Worm (Caenorhabditis elegans) whole organism, early embryonic: ENCODE results near the gene H04D03.6.

Experiments used
- B0310.2 ChIP-seq: sonication (generic microtip); optimal IDR thresholded peaks from 2 replicates; lab custom pipeline; 2016; ENCODE audit warnings: mild to moderate bottlenecking, missing genetic modification characterization, missing compliant biosample characterization
- F13C5.2 ChIP-seq: sonication (generic microtip); optimal IDR thresholded peaks from 2 replicates; lab custom pipeline; 2017; ENCODE audit warnings: mild to moderate bottlenecking, missing genetic modification characterization, inconsistent platforms, missing compliant biosample characterization
- aly-1 ChIP-seq: sonication (generic microtip); optimal IDR thresholded peaks from 2 replicates; lab custom pipeline; 2016; ENCODE audit warnings: missing genetic modification characterization, missing compliant biosample characterization
- ama-1 ChIP-seq: fragments of 150-350 bp; optimal IDR thresholded peaks from 2 replicates; lab custom pipeline; 2014
- ceh-13 ChIP-seq: fragments of 200-800 bp; sonication (Bioruptor generic); optimal IDR thresholded peaks from 2 replicates; lab custom pipeline; 2018; ENCODE audit warnings: mild to moderate bottlenecking, missing genetic modification characterization, missing compliant biosample characterization
- ceh-36 ChIP-seq: sonication (generic microtip); optimal IDR thresholded peaks from 2 replicates; lab custom pipeline; 2016; ENCODE audit warnings: missing genetic modification characterization, inconsistent platforms, missing compliant biosample characterization
- ets-7 ChIP-seq: sonication (generic microtip); optimal IDR thresholded peaks from 2 replicates; lab custom pipeline; 2016; ENCODE audit warnings: missing genotype, missing genetic modification characterization, missing compliant biosample characterization
- flt-1 ChIP-seq: fragments of 200-800 bp; sonication (Bioruptor generic); IDR thresholded peaks from 2 replicates; pipeline ENCODE4 v1.3.6; 2022; ENCODE audit warnings: missing genetic modification characterization, missing compliant biosample characterization
- hmbx-1 ChIP-seq: sonication (generic microtip); optimal IDR thresholded peaks from 2 replicates; lab custom pipeline; 2016; ENCODE audit warnings: mild to moderate bottlenecking, missing genetic modification characterization, missing compliant biosample characterization
- hmg-4 ChIP-seq: fragments of 200-800 bp; sonication (Bioruptor generic); optimal IDR thresholded peaks from 2 replicates; lab custom pipeline; 2018; ENCODE audit warnings: mild to moderate bottlenecking, missing genetic modification characterization, missing compliant biosample characterization
- hnd-1 ChIP-seq: sonication (generic microtip); optimal IDR thresholded peaks from 2 replicates; lab custom pipeline; 2016; ENCODE audit warnings: missing genetic modification characterization, missing compliant biosample characterization
- pes-1 ChIP-seq: fragments of 200-800 bp; sonication (Bioruptor generic); IDR thresholded peaks from 2 replicates; pipeline ENCODE4 v1.3.6; 2022; ENCODE audit warnings: missing genetic modification reagents, missing genetic modification characterization, missing compliant biosample characterization
- scrt-1 ChIP-seq: fragments of 200-800 bp; sonication (Bioruptor generic); IDR thresholded peaks from 2 replicates; pipeline ENCODE4 v1.3.6; 2022; ENCODE audit warnings: missing genetic modification characterization, missing compliant biosample characterization
- sea-1 ChIP-seq: fragments of 200-800 bp; sonication (Bioruptor generic); conservative IDR thresholded peaks from 2 replicates; pipeline ENCODE4 v1.3.6; 2022; ENCODE audit warnings: missing genetic modification characterization, missing compliant biosample characterization
- tbx-11 ChIP-seq: fragments of 200-800 bp; sonication (Bioruptor generic); IDR thresholded peaks from 2 replicates; pipeline ENCODE4 v1.3.6; 2022; ENCODE audit warnings: missing genetic modification characterization, missing compliant biosample characterization
- tbx-37 ChIP-seq: fragments of 200-800 bp; sonication (Bioruptor generic); conservative IDR thresholded peaks from 2 replicates; pipeline ENCODE4 v1.3.6; 2022; ENCODE audit warnings: missing genetic modification reagents, missing genetic modification characterization, missing compliant biosample characterization
- tra-4 ChIP-seq: sonication (generic microtip); optimal IDR thresholded peaks from 2 replicates; lab custom pipeline; 2017; ENCODE audit warnings: missing genetic modification characterization, missing compliant biosample characterization

Gene H04D03.6

DNA sequence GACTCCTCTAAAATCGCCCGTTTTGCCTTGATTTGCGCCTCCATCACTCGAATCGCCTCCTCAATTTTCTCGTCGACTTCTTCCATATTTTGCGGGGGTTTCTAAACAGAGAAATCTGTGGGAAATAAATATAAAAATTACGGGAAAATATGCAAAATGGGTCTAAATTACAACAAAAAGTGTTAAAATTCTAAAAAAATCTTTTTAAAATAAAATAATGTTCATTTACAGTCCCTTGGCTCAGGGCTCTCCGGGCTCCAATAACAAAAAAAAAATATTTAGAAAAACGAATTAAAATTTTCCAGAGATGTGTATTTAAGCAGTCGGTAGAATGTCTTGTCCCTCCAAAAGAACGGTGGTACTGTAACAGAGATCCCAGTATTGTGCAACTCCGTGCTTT is 14.8 kb downstream of the H04D03.6 start, which contains the start of gene M03C11.6:
Gene M03C11.6, minus strand, starts transcription at position 101 of the 400 bp plus-strand sequence.
- TF ChIP-seq F13C5.2 (tag; lab: Kevin White, UChicago) (no peak), sea-1 (GFP tag; lab: Robert Waterston, UW) (no peak), B0310.2 (no peak), aly-1 (tag; lab: Kevin White, UChicago) (no peak), flt-1 (no peak), tbx-37 (GFP tag; lab: Robert Waterston, UW) (no peak), ets-7 (tag; lab: Kevin White, UChicago) (no peak), hnd-1 (tag; lab: Kevin White, UChicago) (no peak), ceh-13 (GFP tag; lab: Kevin White, UChicago) (no peak), pes-1 (GFP tag; lab: Robert Waterston, UW) (no peak), hmg-4 (GFP tag; lab: Kevin White, UChicago) (no peak), scrt-1 (GFP tag; lab: Robert Waterston, UW) (no peak), ama-1 (lab: Kevin White, UChicago) (no peak), hmbx-1 (no peak), tbx-11 (no peak), ceh-36 (tag; lab: Kevin White, UChicago) (no peak), tra-4 (tag; lab: Kevin White, UChicago) (no peak)

DNA sequence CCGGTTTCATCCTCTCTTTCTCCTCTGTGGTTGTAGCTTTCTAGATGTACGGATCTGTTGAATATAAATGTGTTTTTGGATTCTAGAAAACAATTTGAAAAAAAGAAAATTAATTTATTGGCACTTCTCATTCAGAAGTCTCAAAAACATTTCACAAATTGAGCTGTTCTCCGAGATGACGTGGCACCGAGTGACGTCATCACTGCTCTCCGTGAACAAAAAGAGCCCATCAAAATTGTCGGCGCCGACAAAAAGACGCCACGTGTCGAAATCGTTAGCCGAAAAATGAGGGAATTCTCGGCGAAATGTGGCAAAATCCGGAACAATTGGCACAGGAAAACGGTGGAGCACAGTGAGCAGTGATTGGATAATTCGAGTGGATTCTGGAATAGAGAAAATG is 17.0 kb downstream of the H04D03.6 start:
- no peak for TF ChIP-seq sea-1 (GFP tag; lab: Robert Waterston, UW)
- TF ChIP-seq tbx-37 (GFP tag; lab: Robert Waterston, UW) = no peak
- TF ChIP-seq hmg-4 (GFP tag; lab: Kevin White, UChicago) = no peak
- no peak for TF ChIP-seq tbx-11
- TF ChIP-seq ets-7 (tag; lab: Kevin White, UChicago) = no peak
- no peak for TF ChIP-seq ceh-13 (GFP tag; lab: Kevin White, UChicago)
- no peak for TF ChIP-seq ceh-36 (tag; lab: Kevin White, UChicago)
- TF ChIP-seq tra-4 (tag; lab: Kevin White, UChicago) = no peak
- no peak for TF ChIP-seq pes-1 (GFP tag; lab: Robert Waterston, UW)
- no peak for TF ChIP-seq hnd-1 (tag; lab: Kevin White, UChicago)

DNA sequence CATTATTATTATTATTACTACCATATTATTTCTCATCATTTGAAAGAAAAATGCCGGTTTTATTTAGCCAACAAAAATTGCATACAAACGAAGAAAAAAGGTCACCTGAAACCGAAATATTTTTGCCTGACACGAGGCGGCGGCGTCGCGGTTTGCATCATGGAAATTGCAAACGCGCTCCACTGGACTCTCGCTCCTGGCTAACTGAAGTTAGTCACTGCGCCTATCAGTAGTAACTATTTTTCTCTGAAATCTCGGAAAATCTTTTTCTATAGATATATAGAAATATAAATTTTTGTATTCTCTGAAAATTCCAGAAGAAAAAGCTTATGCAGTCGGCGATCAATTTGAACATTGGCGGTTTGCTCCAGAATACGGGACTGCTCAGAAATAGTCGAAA is 22.9 kb downstream of the H04D03.6 start, which contains the start of gene ymel-1:
Gene ymel-1, plus strand, starts transcription at position 318 of the 400 bp plus-strand sequence.
- TF ChIP-seq hmbx-1 = no peak
- TF ChIP-seq pes-1 (GFP tag; lab: Robert Waterston, UW) = 0 out of 2 replicates have a peak, but pooled peaks have one; percentile 14
- no peak for TF ChIP-seq tbx-11
- TF ChIP-seq sea-1 (GFP tag; lab: Robert Waterston, UW) = no peak
- TF ChIP-seq hmg-4 (GFP tag; lab: Kevin White, UChicago) = peak; percentile 29

DNA sequence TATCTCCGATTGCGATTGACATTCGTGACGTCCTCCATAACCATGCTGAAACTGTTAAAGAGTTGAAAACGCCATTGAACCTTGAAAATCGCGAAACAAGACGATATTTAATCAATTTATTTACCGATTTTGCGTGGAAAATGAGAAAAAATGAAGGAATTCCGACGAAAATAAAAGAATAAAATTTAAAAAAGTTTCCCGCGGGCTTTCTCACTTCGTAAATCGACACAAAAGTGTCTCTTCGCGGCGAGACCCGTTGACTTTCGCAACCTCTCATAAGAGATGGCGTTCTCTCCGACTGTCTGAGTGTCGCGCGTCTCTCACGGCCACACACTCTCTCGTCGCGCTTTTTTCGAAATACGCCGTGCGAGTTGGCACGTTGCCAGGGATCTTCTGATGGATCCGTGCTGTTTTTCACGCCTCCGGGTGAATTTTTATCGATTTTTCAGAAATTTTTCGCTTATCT is 31.4 kb downstream of the H04D03.6 start, which contains the start of gene hat-1:
Gene hat-1, minus strand, starts transcription at position 51 of the 466 bp plus-strand sequence.
- no peak for TF ChIP-seq hnd-1 (tag; lab: Kevin White, UChicago)
- no peak for TF ChIP-seq F13C5.2 (tag; lab: Kevin White, UChicago)
- TF ChIP-seq hmg-4 (GFP tag; lab: Kevin White, UChicago) = no peak
- TF ChIP-seq tbx-37 (GFP tag; lab: Robert Waterston, UW) = no peak
- no peak for TF ChIP-seq pes-1 (GFP tag; lab: Robert Waterston, UW)
- no peak for TF ChIP-seq B0310.2
- TF ChIP-seq ama-1 (lab: Kevin White, UChicago) = no peak
- TF ChIP-seq hmbx-1 = no peak

DNA sequence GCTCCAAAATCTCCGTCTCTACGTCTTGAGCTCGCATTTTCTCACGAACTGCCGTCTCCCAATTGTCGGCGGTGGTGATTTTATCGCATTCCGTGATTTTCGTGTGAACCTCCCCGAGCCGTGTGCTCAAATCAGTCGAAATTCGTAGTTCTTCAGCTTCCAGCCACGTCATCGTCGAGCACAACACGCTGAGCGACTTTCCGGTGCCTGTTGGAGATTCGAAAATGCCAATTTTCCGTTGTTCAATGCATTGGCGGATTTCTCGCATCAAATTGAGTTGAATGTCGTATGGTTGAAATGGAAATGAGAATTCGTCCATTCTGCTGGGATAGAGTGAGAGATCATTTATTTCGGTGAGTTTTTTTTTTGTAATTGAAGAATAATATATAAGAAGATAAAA is 33.8 kb downstream of the H04D03.6 start, which contains the start of the genes M03C11.3 and chl-1:
Gene M03C11.3, plus strand, starts transcription at position 153 of the 400 bp plus-strand sequence.
Gene chl-1, minus strand, starts transcription at position 323 of the 400 bp plus-strand sequence.
- no peak for TF ChIP-seq ceh-13 (GFP tag; lab: Kevin White, UChicago)
- no peak for TF ChIP-seq ets-7 (tag; lab: Kevin White, UChicago)
- no peak for TF ChIP-seq ama-1 (lab: Kevin White, UChicago)
- TF ChIP-seq ceh-36 (tag; lab: Kevin White, UChicago) = no peak
- no peak for TF ChIP-seq tra-4 (tag; lab: Kevin White, UChicago)
- no peak for TF ChIP-seq aly-1 (tag; lab: Kevin White, UChicago)

DNA sequence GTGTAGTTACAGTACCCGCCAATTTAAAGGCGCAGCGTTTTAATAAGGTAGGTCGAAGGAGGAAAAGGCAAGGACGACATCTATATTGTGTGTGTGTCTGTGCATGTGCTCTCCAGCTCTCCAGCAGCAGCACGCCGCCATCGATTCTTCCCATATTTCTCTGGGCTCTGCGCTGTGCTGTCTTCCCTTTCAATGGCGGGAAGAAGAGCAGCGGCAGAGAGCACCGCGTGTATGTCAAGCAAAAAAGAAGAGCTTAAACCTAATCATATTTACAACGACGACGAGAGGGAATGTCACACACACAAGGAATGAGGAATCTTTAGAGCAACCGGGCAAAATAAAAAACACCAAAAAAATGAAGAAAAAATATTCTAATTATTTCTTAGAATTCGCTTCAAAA is 39.8 kb downstream of the H04D03.6 start:
- TF ChIP-seq flt-1 (no peak), ceh-36 (tag; lab: Kevin White, UChicago) (no peak), hmg-4 (GFP tag; lab: Kevin White, UChicago) (no peak), F13C5.2 (tag; lab: Kevin White, UChicago) (no peak), hmbx-1 (no peak), ets-7 (tag; lab: Kevin White, UChicago) (no peak), ceh-13 (GFP tag; lab: Kevin White, UChicago) (no peak), tbx-11 (no peak), B0310.2 (no peak), hnd-1 (tag; lab: Kevin White, UChicago) (no peak), tbx-37 (GFP tag; lab: Robert Waterston, UW) (no peak), tra-4 (tag; lab: Kevin White, UChicago) (no peak), scrt-1 (GFP tag; lab: Robert Waterston, UW) (no peak), pes-1 (GFP tag; lab: Robert Waterston, UW) (no peak), sea-1 (GFP tag; lab: Robert Waterston, UW) (no peak), aly-1 (tag; lab: Kevin White, UChicago) (no peak), ama-1 (lab: Kevin White, UChicago) (no peak)

DNA sequence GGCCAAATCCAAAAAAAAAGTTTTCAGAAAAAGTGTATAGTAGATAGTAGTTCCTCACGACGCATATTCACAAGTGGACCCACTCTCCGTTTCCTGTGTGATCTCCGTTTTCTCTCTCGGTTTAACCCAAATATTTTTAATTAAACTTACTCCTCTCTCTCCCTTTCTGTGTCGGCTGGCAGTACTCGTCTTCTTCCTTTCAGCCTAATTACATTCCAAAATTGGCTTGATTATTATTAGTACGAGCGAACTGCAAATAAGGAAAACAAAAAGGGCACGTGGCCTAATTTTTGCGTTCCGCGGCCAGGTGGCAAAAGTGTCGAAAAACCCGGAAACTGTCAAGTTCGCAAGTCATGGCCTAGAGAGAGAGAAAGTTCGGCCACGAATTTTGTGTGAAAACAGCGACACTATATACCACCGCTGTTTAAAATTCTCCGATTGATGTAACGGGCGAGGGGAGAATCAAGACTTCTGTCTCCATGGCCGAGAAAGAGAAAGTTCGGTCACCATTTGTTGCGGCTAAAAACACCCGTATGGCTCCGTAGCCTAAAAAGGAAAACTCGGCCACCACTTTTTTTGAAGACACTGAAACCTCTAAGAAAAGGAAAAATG is 41.7 kb downstream of the H04D03.6 start:
- TF ChIP-seq B0310.2 = no peak
- no peak for TF ChIP-seq flt-1
- TF ChIP-seq tbx-11 = no peak
